Worm (Caenorhabditis elegans) whole organism, early embryonic: Measurements from ENCODE around the gene alr-1.

Experiments
- ama-1 ChIP-seq: fragments of 150-350 bp; optimal IDR thresholded peaks from 2 replicates; lab custom pipeline; 2014
- ceh-13 ChIP-seq: fragments of 200-800 bp; sonication (Bioruptor generic); optimal IDR thresholded peaks from 2 replicates; lab custom pipeline; 2018; ENCODE audit warnings: mild to moderate bottlenecking, missing genetic modification characterization, missing compliant biosample characterization
- ceh-36 ChIP-seq: sonication (generic microtip); optimal IDR thresholded peaks from 2 replicates; lab custom pipeline; 2016; ENCODE audit warnings: missing genetic modification characterization, inconsistent platforms, missing compliant biosample characterization
- flt-1 ChIP-seq: fragments of 200-800 bp; sonication (Bioruptor generic); IDR thresholded peaks from 2 replicates; pipeline ENCODE4 v1.3.6; 2022; ENCODE audit warnings: missing genetic modification characterization, missing compliant biosample characterization
- hmbx-1 ChIP-seq: sonication (generic microtip); optimal IDR thresholded peaks from 2 replicates; lab custom pipeline; 2016; ENCODE audit warnings: mild to moderate bottlenecking, missing genetic modification characterization, missing compliant biosample characterization
- hnd-1 ChIP-seq: sonication (generic microtip); optimal IDR thresholded peaks from 2 replicates; lab custom pipeline; 2016; ENCODE audit warnings: missing genetic modification characterization, missing compliant biosample characterization
- pes-1 ChIP-seq: fragments of 200-800 bp; sonication (Bioruptor generic); IDR thresholded peaks from 2 replicates; pipeline ENCODE4 v1.3.6; 2022; ENCODE audit warnings: missing genetic modification reagents, missing genetic modification characterization, missing compliant biosample characterization
- tbx-11 ChIP-seq: fragments of 200-800 bp; sonication (Bioruptor generic); IDR thresholded peaks from 2 replicates; pipeline ENCODE4 v1.3.6; 2022; ENCODE audit warnings: missing genetic modification characterization, missing compliant biosample characterization
- tbx-37 ChIP-seq: fragments of 200-800 bp; sonication (Bioruptor generic); conservative IDR thresholded peaks from 2 replicates; pipeline ENCODE4 v1.3.6; 2022; ENCODE audit warnings: missing genetic modification reagents, missing genetic modification characterization, missing compliant biosample characterization

- TF ChIP-seq hmbx-1 (tag; lab: Kevin White, UChicago) (no peak), tbx-11 (GFP tag; lab: Robert Waterston, UW) (no peak), hnd-1 (no peak), ama-1 (no peak), flt-1 (no peak), pes-1 (GFP tag; lab: Robert Waterston, UW) (no peak), tbx-37 (GFP tag; lab: Robert Waterston, UW) (no peak), ceh-36 (tag; lab: Kevin White, UChicago) (no peak), ceh-13 (GFP tag; lab: Kevin White, UChicago) (no peak)
These were observed 48.9 kb downstream of the alr-1 start, which contains the start of gene W04G3.12 for ce11 chrX:11076491-11076890.
